Worm (Caenorhabditis elegans) whole organism, young adult: ENCODE data around the gene Y55F3BR.2.

Experiments used
- F33H1.4 ChIP-seq: fragments of 200-800 bp; sonication (Bioruptor generic); IDR thresholded peaks from 2 replicates; pipeline ENCODE4 v1.3.6; 2022; ENCODE audit warnings: missing genetic modification reagents, missing genetic modification characterization, missing compliant biosample characterization
- him-1 ChIP-seq: sonication (generic microtip); optimal IDR thresholded peaks from 2 replicates; lab custom pipeline; 2016; ENCODE audit warnings: missing genotype, missing genetic modification reagents, missing genetic modification characterization, missing compliant biosample characterization

DNA sequence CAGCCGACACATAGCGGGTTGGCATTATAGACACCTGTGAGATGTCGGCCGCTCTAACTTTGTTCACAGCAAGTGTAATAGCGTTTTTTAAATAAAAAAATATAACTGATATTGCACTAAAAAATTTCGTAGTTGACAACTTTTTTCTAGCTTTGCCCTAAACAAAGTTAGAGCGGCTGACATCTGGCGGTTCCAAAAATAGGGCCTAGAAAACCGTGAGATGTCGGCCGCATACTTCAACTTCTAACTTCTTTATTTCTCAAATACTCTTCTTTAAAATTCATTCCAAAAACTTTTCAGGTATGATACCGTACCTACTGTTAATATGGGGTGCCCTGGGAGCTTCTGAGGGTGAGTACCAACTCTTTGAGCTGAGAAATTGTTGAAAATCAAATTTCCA, at the start of gene Y55F3BR.2:
- no peak for TF ChIP-seq F33H1.4 (GFP tag; lab: Robert Waterston, UW)
- no peak for TF ChIP-seq him-1
